Worm (Caenorhabditis elegans) whole organism, L4/young adult: ENCODE measurements around the gene ztf-7.

Source experiments
- W03F9.2 ChIP-seq: fragments of 150-350 bp; optimal IDR thresholded peaks from 2 replicates; lab custom pipeline; 2014; ENCODE audit warnings: missing biosample characterization, missing genetic modification characterization
- dao-5 ChIP-seq: sonication (generic microtip); optimal IDR thresholded peaks from 2 replicates; lab custom pipeline; 2016; ENCODE audit warnings: missing genotype, missing genetic modification characterization, moderate library complexity, missing compliant biosample characterization
- him-1 ChIP-seq: sonication (generic microtip); optimal IDR thresholded peaks from 2 replicates; lab custom pipeline; 2016; ENCODE audit warnings: missing genotype, missing genetic modification reagents, missing genetic modification characterization, missing compliant biosample characterization

DNA sequence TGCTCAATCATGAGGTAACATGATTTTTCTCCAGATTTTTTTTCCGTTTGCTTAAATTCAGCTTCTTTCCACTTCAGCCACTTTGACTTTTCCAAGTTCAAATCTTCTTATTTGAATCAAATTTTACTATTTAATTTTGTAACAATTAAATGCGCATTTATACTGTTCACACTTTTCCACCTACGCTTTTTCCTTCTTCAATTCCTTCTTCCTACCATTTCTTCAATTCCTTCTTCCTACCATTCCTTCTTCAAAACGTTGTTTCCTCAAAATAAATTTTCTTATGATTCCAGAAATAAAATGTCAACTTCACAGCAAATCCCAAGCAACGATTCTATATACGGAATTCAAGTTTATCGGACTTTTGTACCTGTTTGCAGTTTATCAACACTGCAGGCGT is 26.9 kb upstream of the ztf-7 start, which contains the start of gene sru-31:
- TF ChIP-seq dao-5 (tag; lab: Kevin White, UChicago) (no peak), him-1 (tag; lab: Kevin White, UChicago) (no peak), W03F9.2 (no peak)
